Worm (Caenorhabditis elegans) whole organism, L1 larva: ENCODE results near the gene srxa-4.

Experiments used
- C04F5.9 ChIP-seq: sonication (generic microtip); optimal IDR thresholded peaks from 2 replicates; lab custom pipeline; 2016; ENCODE audit warnings: missing genetic modification characterization, missing compliant biosample characterization
- aly-2 ChIP-seq: fragments of 150-350 bp; optimal IDR thresholded peaks from 2 replicates; lab custom pipeline; 2014; ENCODE audit warnings: missing biosample characterization, missing genetic modification characterization
- lin-39 ChIP-seq: fragments of 150-350 bp; optimal IDR thresholded peaks from 2 replicates; lab custom pipeline; 2014; ENCODE audit warnings: missing biosample characterization, missing genetic modification reagents, missing genetic modification characterization
- tlp-1 ChIP-seq: fragments of 150-350 bp; optimal IDR thresholded peaks from 2 replicates; lab custom pipeline; 2014; ENCODE audit warnings: missing biosample characterization, missing genetic modification characterization
- unc-86 ChIP-seq: sonication (generic microtip); optimal IDR thresholded peaks from 2 replicates; lab custom pipeline; 2016; ENCODE audit warnings: missing genetic modification characterization, missing compliant biosample characterization
- zag-1 ChIP-seq: fragments of 150-350 bp; optimal IDR thresholded peaks from 2 replicates; lab custom pipeline; 2014; ENCODE audit warnings: missing biosample characterization, missing genetic modification characterization
- ztf-11 ChIP-seq, 2 experiments: sonication (generic microtip); optimal IDR thresholded peaks; 2 replicates each; lab custom pipeline; 2016 to 2017; ENCODE audit warnings: missing genetic modification characterization in 2 of 2, missing biosample characterization in 1 of 2, missing compliant biosample characterization in 1 of 2

ce11 chrV:7374090-7374489 lies 46.2 kb upstream of the srxa-4 start, which contains the start of gene srx-56:
- TF ChIP-seq lin-39 (no peak), unc-86 (tag; lab: Kevin White, UChicago) (no peak), zag-1 (no peak), tlp-1 (no peak), ztf-11 (tag; optimal IDR thresholded peaks at IDR 0.05; lab: Kevin White, UChicago) (no peak), C04F5.9 (tag; lab: Kevin White, UChicago) (no peak), aly-2 (tag; lab: Kevin White, UChicago) (no peak)
